Worm (Caenorhabditis elegans) whole organism, L4 larva: Measurements from ENCODE around the gene F40F8.12.

Experiments
- D1046.2 ChIP-seq: fragments of 200-800 bp; sonication (Bioruptor generic); IDR thresholded peaks from 2 replicates; pipeline ENCODE4 v1.3.6; 2022; ENCODE audit warnings: missing genetic modification characterization, missing compliant biosample characterization
- F44E2.7 ChIP-seq: fragments of 200-800 bp; sonication (Bioruptor generic); IDR thresholded peaks from 2 replicates; pipeline ENCODE4 v2.1.2; 2022; ENCODE audit warnings: missing genetic modification characterization, missing compliant biosample characterization
- Y48G9A.11 ChIP-seq: fragments of 200-800 bp; sonication (Bioruptor generic); IDR thresholded peaks from 2 replicates; pipeline ENCODE4 v1.3.6; 2022; ENCODE audit warnings: missing genetic modification reagents, missing genetic modification characterization, missing compliant biosample characterization
- Y75B8A.6 ChIP-seq: fragments of 200-800 bp; sonication (Bioruptor generic); IDR thresholded peaks from 2 replicates; pipeline ENCODE4 v1.3.6; 2022; ENCODE audit warnings: missing genetic modification reagents, missing genetic modification characterization, missing compliant biosample characterization
- ZK337.2 ChIP-seq: fragments of 200-800 bp; sonication (Bioruptor generic); IDR thresholded peaks from 2 replicates; pipeline ENCODE4 v1.3.6; 2022; ENCODE audit warnings: missing genetic modification reagents, missing genetic modification characterization, missing compliant biosample characterization
- aha-1 ChIP-seq: fragments of 150-350 bp; peaks from one replicate; lab custom pipeline; 2014; ENCODE audit warnings: missing biosample characterization, missing genetic modification characterization
- ceh-20 ChIP-seq: fragments of 200-800 bp; sonication (Bioruptor generic); IDR thresholded peaks from 2 replicates; pipeline ENCODE4 v1.3.6; 2022; ENCODE audit warnings: missing genetic modification reagents, missing genetic modification characterization, missing compliant biosample characterization
- ceh-28 ChIP-seq: fragments of 150-350 bp; optimal IDR thresholded peaks from 2 replicates; lab custom pipeline; 2014; ENCODE audit warnings: missing biosample characterization, missing genetic modification reagents, missing genetic modification characterization
- ceh-62 ChIP-seq: sonication (generic microtip); optimal IDR thresholded peaks from 2 replicates; lab custom pipeline; 2017; ENCODE audit warnings: missing biosample characterization, missing genetic modification characterization
- ceh-82 ChIP-seq: sonication (generic microtip); optimal IDR thresholded peaks from 2 replicates; lab custom pipeline; 2017; ENCODE audit warnings: missing biosample characterization, missing genetic modification characterization
- ces-1 ChIP-seq: fragments of 150-350 bp; sonication (generic microtip); optimal IDR thresholded peaks from 4 replicates; lab custom pipeline; 2014; ENCODE audit warnings: missing biosample characterization, missing genetic modification reagents, missing genetic modification characterization
- cey-2 ChIP-seq: sonication (generic microtip); optimal IDR thresholded peaks from 3 replicates; lab custom pipeline; 2017; ENCODE audit warnings: missing genetic modification characterization, mild to moderate bottlenecking, missing compliant biosample characterization, antibody characterized with exemption, borderline replicate concordance; ENCODE audit not compliant: insufficient read depth
- ctbp-1 ChIP-seq: fragments of 200-800 bp; sonication (Bioruptor generic); IDR thresholded peaks from 2 replicates; pipeline ENCODE4 v1.3.6; 2022; ENCODE audit warnings: missing genetic modification reagents, missing genetic modification characterization, missing compliant biosample characterization
- daf-12 ChIP-seq: fragments of 150-350 bp; optimal IDR thresholded peaks from 2 replicates; lab custom pipeline; 2014; ENCODE audit warnings: missing biosample characterization, missing genetic modification reagents, missing genetic modification characterization
- daf-16 ChIP-seq, 3 experiments: sonication (generic microtip); optimal IDR thresholded peaks; 2 replicates each; lab custom pipeline; 2016 to 2017; ENCODE audit warnings: missing genetic modification characterization in 3 of 3, missing genetic modification reagents in 3 of 3, mild to moderate bottlenecking in 2 of 3, missing compliant biosample characterization in 2 of 3, missing biosample characterization in 1 of 3, moderate library complexity in 1 of 3
- dmd-8 ChIP-seq: fragments of 200-800 bp; sonication (Bioruptor generic); IDR thresholded peaks from 2 replicates; pipeline ENCODE4 v1.3.6; 2022; ENCODE audit warnings: missing genetic modification characterization, missing compliant biosample characterization
- dmd-9 ChIP-seq: fragments of 200-800 bp; sonication (Bioruptor generic); IDR thresholded peaks from 2 replicates; pipeline ENCODE4 v1.3.6; 2022; ENCODE audit warnings: missing genetic modification reagents, missing genetic modification characterization, missing compliant biosample characterization
- egl-27 ChIP-seq: sonication (generic microtip); optimal IDR thresholded peaks from 3 replicates; lab custom pipeline; 2017; ENCODE audit warnings: missing biosample characterization, missing genetic modification reagents, missing genetic modification characterization
- egl-43 ChIP-seq: fragments of 200-800 bp; sonication (Bioruptor generic); IDR thresholded peaks from 2 replicates; pipeline ENCODE4 v1.3.6; 2022; ENCODE audit warnings: missing genetic modification reagents, missing genetic modification characterization, missing compliant biosample characterization
- fkh-10 ChIP-seq: fragments of 150-350 bp; optimal IDR thresholded peaks from 2 replicates; lab custom pipeline; 2014; ENCODE audit warnings: missing biosample characterization, missing genetic modification reagents, missing genetic modification characterization
- fos-1 ChIP-seq: fragments of 150-350 bp; optimal IDR thresholded peaks from 2 replicates; lab custom pipeline; 2014; ENCODE audit warnings: missing biosample characterization, missing genetic modification characterization
- hif-1 ChIP-seq, 2 experiments: sonication (generic microtip); optimal IDR thresholded peaks; 2 replicates each; lab custom pipeline; 2016 to 2017; ENCODE audit warnings: missing compliant biosample characterization in 2 of 2, missing genetic modification characterization in 2 of 2, missing genetic modification reagents in 2 of 2, missing genotype in 2 of 2, mild to moderate bottlenecking in 1 of 2
- hlh-11 ChIP-seq: fragments of 200-800 bp; sonication (Bioruptor generic); optimal IDR thresholded peaks from 2 replicates; lab custom pipeline; 2018; ENCODE audit warnings: mild to moderate bottlenecking, missing genetic modification characterization, missing compliant biosample characterization
- hlh-30 ChIP-seq: sonication (generic microtip); optimal IDR thresholded peaks from 2 replicates; lab custom pipeline; 2017; ENCODE audit warnings: antibody characterized with exemption, mild to moderate bottlenecking, missing genetic modification characterization, missing compliant biosample characterization; ENCODE audit not compliant: insufficient read depth
- lin-13 ChIP-seq: fragments of 150-350 bp; optimal IDR thresholded peaks from 2 replicates; lab custom pipeline; 2014; ENCODE audit warnings: missing biosample characterization, missing genetic modification reagents, missing genetic modification characterization
- lin-15B ChIP-seq: fragments of 150-350 bp; sonication (generic microtip); optimal IDR thresholded peaks from 3 replicates; lab custom pipeline; 2014; ENCODE audit warnings: missing biosample characterization, missing genetic modification characterization
- lin-29 ChIP-seq: fragments of 200-800 bp; sonication (Bioruptor generic); IDR thresholded peaks from 2 replicates; pipeline ENCODE4 v1.3.6; 2022; ENCODE audit warnings: missing genetic modification reagents, missing genetic modification characterization, missing compliant biosample characterization
- lin-38 ChIP-seq: fragments of 200-800 bp; sonication (Bioruptor generic); IDR thresholded peaks from 2 replicates; pipeline ENCODE4 v1.3.6; 2022; ENCODE audit warnings: missing genetic modification reagents, missing genetic modification characterization, missing compliant biosample characterization
- lin-39 ChIP-seq: fragments of 150-350 bp; optimal IDR thresholded peaks from 2 replicates; lab custom pipeline; 2014; ENCODE audit warnings: missing biosample characterization, missing genetic modification reagents, missing genetic modification characterization
- mes-2 ChIP-seq: sonication (generic microtip); optimal IDR thresholded peaks from 2 replicates; lab custom pipeline; 2016; ENCODE audit warnings: missing genotype, mild to moderate bottlenecking, missing genetic modification characterization, missing compliant biosample characterization; ENCODE audit not compliant: poor library complexity, severe bottlenecking
- nhr-102 ChIP-seq: sonication (generic microtip); optimal IDR thresholded peaks from 2 replicates; lab custom pipeline; 2016; ENCODE audit warnings: mild to moderate bottlenecking, missing genetic modification characterization, moderate library complexity, missing compliant biosample characterization
- nhr-237 ChIP-seq: sonication (generic microtip); optimal IDR thresholded peaks from 2 replicates; lab custom pipeline; 2017; ENCODE audit warnings: missing biosample characterization, missing genetic modification characterization
- nhr-25 ChIP-seq: sonication (generic microtip); optimal IDR thresholded peaks from 2 replicates; lab custom pipeline; 2017; ENCODE audit warnings: missing genetic modification characterization, mild to moderate bottlenecking, missing compliant biosample characterization, antibody characterized with exemption, moderate library complexity, borderline replicate concordance; ENCODE audit not compliant: insufficient read depth
- nhr-42 ChIP-seq: fragments of 200-800 bp; sonication (Bioruptor generic); IDR thresholded peaks from 2 replicates; pipeline ENCODE4 v1.3.6; 2022; ENCODE audit warnings: missing genetic modification characterization, missing compliant biosample characterization
- nhr-48 ChIP-seq: sonication (generic microtip); optimal IDR thresholded peaks from 2 replicates; lab custom pipeline; 2016; ENCODE audit warnings: mild to moderate bottlenecking, missing genetic modification characterization, missing compliant biosample characterization
- nhr-76 ChIP-seq: fragments of 150-350 bp; optimal IDR thresholded peaks from 2 replicates; lab custom pipeline; 2014; ENCODE audit warnings: missing biosample characterization, missing genetic modification characterization
- php-3 ChIP-seq: fragments of 200-800 bp; sonication (Bioruptor generic); IDR thresholded peaks from 2 replicates; pipeline ENCODE4 v1.3.6; 2022; ENCODE audit warnings: missing genetic modification reagents, missing genetic modification characterization, missing compliant biosample characterization
- saeg-2 ChIP-seq: fragments of 200-800 bp; sonication (Bioruptor generic); IDR thresholded peaks from 2 replicates; pipeline ENCODE4 v1.3.6; 2022; ENCODE audit warnings: missing genetic modification reagents, missing genetic modification characterization, missing compliant biosample characterization
- sdz-12 ChIP-seq: fragments of 200-800 bp; sonication (Bioruptor generic); optimal IDR thresholded peaks from 2 replicates; lab custom pipeline; 2018; ENCODE audit warnings: mild to moderate bottlenecking, missing genetic modification characterization, missing compliant biosample characterization
- set-16 ChIP-seq: fragments of 200-800 bp; sonication (Bioruptor generic); IDR thresholded peaks from 2 replicates; pipeline ENCODE4 v1.3.6; 2022; ENCODE audit warnings: missing genetic modification reagents, missing genetic modification characterization, missing compliant biosample characterization
- snpc-4 ChIP-seq: fragments of 150-350 bp; optimal IDR thresholded peaks from 2 replicates; lab custom pipeline; 2014; ENCODE audit warnings: missing biosample characterization, missing genetic modification characterization
- spr-1 ChIP-seq: sonication (generic microtip); optimal IDR thresholded peaks from 2 replicates; lab custom pipeline; 2016; ENCODE audit warnings: mild to moderate bottlenecking, missing genetic modification characterization, missing compliant biosample characterization
- tag-97 ChIP-seq: fragments of 200-800 bp; sonication (Bioruptor generic); IDR thresholded peaks from 2 replicates; pipeline ENCODE4 v1.3.6; 2022; ENCODE audit warnings: missing genetic modification characterization, missing compliant biosample characterization
- tra-1 ChIP-seq: fragments of 200-800 bp; sonication (Bioruptor generic); IDR thresholded peaks from 2 replicates; pipeline ENCODE4 v1.3.6; 2022; ENCODE audit warnings: missing genetic modification reagents, missing genetic modification characterization, missing compliant biosample characterization
- unc-62 ChIP-seq, 3 experiments: fragments of 150-350 bp in 1 of 3; sonication (generic microtip); optimal IDR thresholded peaks in 2 of 3; peaks in 1 of 3; 1 replicate in 1 of 3; 2 replicates in 2 of 3; lab custom pipeline; 2014 to 2017; ENCODE audit warnings: missing biosample characterization in 3 of 3, missing genetic modification characterization in 3 of 3, missing genetic modification reagents in 3 of 3, missing genotype in 1 of 3

F40F8.12 gene

ce11 chrII:11142571-11142970 lies 13.0 kb downstream of the F40F8.12 start, which contains the start of gene arrd-6 (continued):
- no peak for TF ChIP-seq cey-2 (tag; lab: Kevin White, UChicago)
- TF ChIP-seq ceh-62 (tag; lab: Kevin White, UChicago) = no peak
- no peak for TF ChIP-seq ceh-28 (tag; lab: Kevin White, UChicago)
- TF ChIP-seq lin-29 = no peak
- TF ChIP-seq aha-1 = peak; percentile 56
- TF ChIP-seq lin-15B (tag; lab: Kevin White, UChicago) = no peak
- no peak for TF ChIP-seq nhr-42 (GFP tag; lab: Robert Waterston, UW)
- peak; percentile 2 for TF ChIP-seq hlh-30 (tag; lab: Kevin White, UChicago)
- no peak for TF ChIP-seq egl-43 (GFP tag; lab: Robert Waterston, UW)
- no peak for TF ChIP-seq hif-1 (tag; optimal IDR thresholded peaks at IDR 0.05; lab: Kevin White, UChicago)
- peak in 1 of 2 experiments; percentile 98 for TF ChIP-seq unc-62 (GFP tag; optimal IDR thresholded peaks at IDR 0.05 in 1 of 2; lab: Kevin White, UChicago)
- no peak for TF ChIP-seq unc-62 (tag; optimal IDR thresholded peaks at IDR 0.05; lab: Kevin White, UChicago)
- TF ChIP-seq mes-2 (tag; lab: Kevin White, UChicago) = no peak
- TF ChIP-seq, all 104 proteins: peak for 5

ce11 chrII:11149866-11150685 lies 20.5 kb downstream of the F40F8.12 start:
- no peak for TF ChIP-seq dmd-9 (GFP tag; lab: Robert Waterston, UW)
- no peak for TF ChIP-seq hlh-30 (tag; lab: Kevin White, UChicago)
- no peak for TF ChIP-seq nhr-76 (tag; lab: Kevin White, UChicago)
- peak; percentile 23; the same call in 1 of the 2 replicates for TF ChIP-seq Y75B8A.6 (GFP tag; lab: Robert Waterston, UW)
- TF ChIP-seq unc-62 (GFP tag; optimal IDR thresholded peaks at IDR 0.05 in 1 of 2; lab: Kevin White, UChicago) = peak; percentile 24 to 87
- no peak for TF ChIP-seq unc-62 (tag; optimal IDR thresholded peaks at IDR 0.05; lab: Kevin White, UChicago)
- no peak for TF ChIP-seq ceh-20 (GFP tag; lab: Robert Waterston, UW)
- no peak for TF ChIP-seq dmd-8 (GFP tag; lab: Robert Waterston, UW)
- TF ChIP-seq php-3 (GFP tag; lab: Robert Waterston, UW) = peak; percentile 86
- no peak for TF ChIP-seq Y48G9A.11 (GFP tag; lab: Robert Waterston, UW)
- TF ChIP-seq lin-39 (tag; lab: Kevin White, UChicago) = no peak
- TF ChIP-seq spr-1 = no peak
- no peak for TF ChIP-seq cey-2 (tag; lab: Kevin White, UChicago)
- no peak for TF ChIP-seq set-16
- no peak for TF ChIP-seq daf-12 (tag; lab: Kevin White, UChicago)
- TF ChIP-seq D1046.2 = 0 out of 2 replicates have a peak, but pooled peaks have one; percentile 28
- TF ChIP-seq nhr-48 (tag; lab: Kevin White, UChicago) = peak; percentile 73
- no peak for TF ChIP-seq tag-97 (GFP tag; lab: Robert Waterston, UW)
- TF ChIP-seq F44E2.7 = no peak
- peak; percentile 80 for TF ChIP-seq saeg-2 (GFP tag; lab: Robert Waterston, UW)
- TF ChIP-seq fkh-10 (GFP tag; lab: Kevin White, UChicago) = no peak
- TF ChIP-seq tra-1 (GFP tag; lab: Robert Waterston, UW) = peak; percentile 66; the same call in 1 of the 2 replicates
- TF ChIP-seq nhr-25 (tag; lab: Kevin White, UChicago) = no peak
- peak; percentile 17 for TF ChIP-seq fos-1 (tag; lab: Kevin White, UChicago)
- peak; percentile 66 for TF ChIP-seq hlh-11 (tag; lab: Kevin White, UChicago)
- no peak for TF ChIP-seq egl-27 (tag; lab: Kevin White, UChicago)
- no peak for TF ChIP-seq snpc-4 (tag; lab: Kevin White, UChicago)
- TF ChIP-seq lin-13 (GFP tag; lab: Kevin White, UChicago) = no peak
- peak in 1 of 2 experiments; percentile 76 for TF ChIP-seq daf-16 (GFP tag; optimal IDR thresholded peaks at IDR 0.05; lab: Kevin White, UChicago)
- peak; percentile 63 for TF ChIP-seq daf-16 (tag; optimal IDR thresholded peaks at IDR 0.05; lab: Kevin White, UChicago)
- no peak for TF ChIP-seq ces-1 (GFP tag; lab: Kevin White, UChicago)
- TF ChIP-seq nhr-42 (GFP tag; lab: Robert Waterston, UW) = no peak
- TF ChIP-seq sdz-12 (GFP tag; lab: Kevin White, UChicago) = no peak
- TF ChIP-seq ceh-82 (tag; lab: Kevin White, UChicago) = no peak
- no peak for TF ChIP-seq nhr-237 (tag; lab: Kevin White, UChicago)
- TF ChIP-seq lin-38 (GFP tag; lab: Robert Waterston, UW) = peak; percentile 73
- 0 out of 2 replicates have a peak, but pooled peaks have one; percentile 10 for TF ChIP-seq ctbp-1 (GFP tag; lab: Robert Waterston, UW)
- TF ChIP-seq ZK337.2 (GFP tag; lab: Robert Waterston, UW) = no peak
- TF ChIP-seq nhr-102 = peak; percentile 88
